Fruit fly (Drosophila melanogaster) whole organism, prepupa: ENCODE measurements around the gene CG15543.

Experiments
- CG16779 ChIP-seq: fragments of 200-800 bp; sonication (Bioruptor generic); optimal IDR thresholded peaks from 3 replicates; lab custom pipeline; 2017; ENCODE audit warnings: missing biosample characterization, mild to moderate bottlenecking, missing genetic modification characterization
- CG6276 ChIP-seq: fragments of 200-800 bp; sonication (Bioruptor generic); optimal IDR thresholded peaks from 2 replicates; lab custom pipeline; 2017; ENCODE audit warnings: missing biosample characterization, mild to moderate bottlenecking, missing genetic modification characterization
- CG6792 ChIP-seq: fragments of 200-800 bp; sonication (Bioruptor generic); optimal IDR thresholded peaks from 3 replicates; lab custom pipeline; 2016; ENCODE audit warnings: missing biosample characterization, missing genetic modification characterization
- CG8319 ChIP-seq: fragments of 200-800 bp; sonication (Bioruptor generic); optimal IDR thresholded peaks from 3 replicates; lab custom pipeline; 2016; ENCODE audit warnings: missing biosample characterization, missing genetic modification characterization
- CG9139 ChIP-seq: fragments of 200-800 bp; sonication (Bioruptor generic); optimal IDR thresholded peaks from 3 replicates; lab custom pipeline; 2017; ENCODE audit warnings: missing biosample characterization, mild to moderate bottlenecking, missing genetic modification characterization
- Gug ChIP-seq: fragments of 200-800 bp; sonication (Bioruptor generic); IDR thresholded peaks from 2 replicates; pipeline ENCODE4 v1.3.6; 2022; ENCODE audit warnings: missing biosample characterization, missing genetic modification characterization
- OdsH ChIP-seq: fragments of 200-800 bp; sonication (Bioruptor generic); optimal IDR thresholded peaks from 3 replicates; lab custom pipeline; 2016; ENCODE audit warnings: missing biosample characterization, missing genetic modification characterization
- Sox102F ChIP-seq: fragments of 200-800 bp; sonication (Bioruptor generic); optimal IDR thresholded peaks from 2 replicates; lab custom pipeline; 2016; ENCODE audit warnings: missing biosample characterization, mild to moderate bottlenecking, missing genetic modification characterization

dm6 chr3R:30754488-30755223, 12.0 kb downstream of the CG15543 start:
- TF ChIP-seq CG8319 (GFP tag; lab: Kevin White, UChicago) = no peak
- no peak for TF ChIP-seq OdsH (GFP tag; lab: Kevin White, UChicago)
- no peak for TF ChIP-seq CG6276 (GFP tag; lab: Kevin White, UChicago)
- no peak for TF ChIP-seq Sox102F (GFP tag; lab: Kevin White, UChicago)
- no peak for TF ChIP-seq CG9139 (GFP tag; lab: Kevin White, UChicago)
- no peak for TF ChIP-seq CG16779 (tag; lab: Kevin White, UChicago)
- TF ChIP-seq Gug (GFP tag; lab: Robert Waterston, UW) = no peak
- no peak for TF ChIP-seq CG6792 (GFP tag; lab: Kevin White, UChicago)
